Worm (Caenorhabditis elegans) whole organism, early embryonic: ENCODE data around the gene Y73B6BL.288.

ENCODE experiments used
- B0310.2 ChIP-seq: sonication (generic microtip); optimal IDR thresholded peaks from 2 replicates; lab custom pipeline; 2016; ENCODE audit warnings: mild to moderate bottlenecking, missing genetic modification characterization, missing compliant biosample characterization
- F13C5.2 ChIP-seq: sonication (generic microtip); optimal IDR thresholded peaks from 2 replicates; lab custom pipeline; 2017; ENCODE audit warnings: mild to moderate bottlenecking, missing genetic modification characterization, inconsistent platforms, missing compliant biosample characterization
- aly-1 ChIP-seq: sonication (generic microtip); optimal IDR thresholded peaks from 2 replicates; lab custom pipeline; 2016; ENCODE audit warnings: missing genetic modification characterization, missing compliant biosample characterization
- ama-1 ChIP-seq: fragments of 150-350 bp; optimal IDR thresholded peaks from 2 replicates; lab custom pipeline; 2014
- ceh-13 ChIP-seq: fragments of 200-800 bp; sonication (Bioruptor generic); optimal IDR thresholded peaks from 2 replicates; lab custom pipeline; 2018; ENCODE audit warnings: mild to moderate bottlenecking, missing genetic modification characterization, missing compliant biosample characterization
- ceh-36 ChIP-seq: sonication (generic microtip); optimal IDR thresholded peaks from 2 replicates; lab custom pipeline; 2016; ENCODE audit warnings: missing genetic modification characterization, inconsistent platforms, missing compliant biosample characterization
- ets-7 ChIP-seq: sonication (generic microtip); optimal IDR thresholded peaks from 2 replicates; lab custom pipeline; 2016; ENCODE audit warnings: missing genotype, missing genetic modification characterization, missing compliant biosample characterization
- flt-1 ChIP-seq: fragments of 200-800 bp; sonication (Bioruptor generic); IDR thresholded peaks from 2 replicates; pipeline ENCODE4 v1.3.6; 2022; ENCODE audit warnings: missing genetic modification characterization, missing compliant biosample characterization
- hmbx-1 ChIP-seq: sonication (generic microtip); optimal IDR thresholded peaks from 2 replicates; lab custom pipeline; 2016; ENCODE audit warnings: mild to moderate bottlenecking, missing genetic modification characterization, missing compliant biosample characterization
- hmg-4 ChIP-seq: fragments of 200-800 bp; sonication (Bioruptor generic); optimal IDR thresholded peaks from 2 replicates; lab custom pipeline; 2018; ENCODE audit warnings: mild to moderate bottlenecking, missing genetic modification characterization, missing compliant biosample characterization
- hnd-1 ChIP-seq: sonication (generic microtip); optimal IDR thresholded peaks from 2 replicates; lab custom pipeline; 2016; ENCODE audit warnings: missing genetic modification characterization, missing compliant biosample characterization
- pes-1 ChIP-seq: fragments of 200-800 bp; sonication (Bioruptor generic); IDR thresholded peaks from 2 replicates; pipeline ENCODE4 v1.3.6; 2022; ENCODE audit warnings: missing genetic modification reagents, missing genetic modification characterization, missing compliant biosample characterization
- scrt-1 ChIP-seq: fragments of 200-800 bp; sonication (Bioruptor generic); IDR thresholded peaks from 2 replicates; pipeline ENCODE4 v1.3.6; 2022; ENCODE audit warnings: missing genetic modification characterization, missing compliant biosample characterization
- sea-1 ChIP-seq: fragments of 200-800 bp; sonication (Bioruptor generic); conservative IDR thresholded peaks from 2 replicates; pipeline ENCODE4 v1.3.6; 2022; ENCODE audit warnings: missing genetic modification characterization, missing compliant biosample characterization
- tbx-11 ChIP-seq: fragments of 200-800 bp; sonication (Bioruptor generic); IDR thresholded peaks from 2 replicates; pipeline ENCODE4 v1.3.6; 2022; ENCODE audit warnings: missing genetic modification characterization, missing compliant biosample characterization
- tbx-37 ChIP-seq: fragments of 200-800 bp; sonication (Bioruptor generic); conservative IDR thresholded peaks from 2 replicates; pipeline ENCODE4 v1.3.6; 2022; ENCODE audit warnings: missing genetic modification reagents, missing genetic modification characterization, missing compliant biosample characterization
- tra-4 ChIP-seq: sonication (generic microtip); optimal IDR thresholded peaks from 2 replicates; lab custom pipeline; 2017; ENCODE audit warnings: missing genetic modification characterization, missing compliant biosample characterization

Y73B6BL.288 gene

DNA sequence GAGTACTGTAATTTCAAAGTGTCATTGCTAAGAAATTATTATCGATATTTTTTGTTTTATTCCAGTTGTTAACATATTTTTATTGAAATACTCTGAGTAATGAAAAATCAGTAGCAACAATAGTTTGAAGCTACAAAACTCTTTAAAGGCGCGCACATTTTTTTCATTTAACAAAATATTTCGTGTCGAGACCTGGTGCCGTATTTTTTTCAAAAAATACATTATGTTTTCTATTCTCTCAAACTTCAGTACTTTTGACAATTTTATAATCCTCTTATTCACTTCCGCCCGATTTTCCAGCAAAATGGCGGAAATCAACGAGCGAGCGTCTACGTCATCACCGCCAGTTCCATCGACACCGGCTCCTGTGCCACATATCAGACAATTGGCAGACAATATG lies 8.4 kb downstream of the Y73B6BL.288 start, which contains the start of gene blos-2:
Gene blos-2, plus strand, starts transcription at position 301 of the 400 bp plus-strand sequence.
- TF ChIP-seq sea-1, result no peak
- no peak for TF ChIP-seq pes-1 (GFP tag; lab: Robert Waterston, UW)
- TF ChIP-seq tra-4 (tag; lab: Kevin White, UChicago), result no peak
- no peak for TF ChIP-seq ets-7 (tag; lab: Kevin White, UChicago)
- TF ChIP-seq scrt-1 (GFP tag; lab: Robert Waterston, UW), result no peak
- TF ChIP-seq ama-1 (lab: Kevin White, UChicago), result no peak
- no peak for TF ChIP-seq ceh-36 (tag; lab: Kevin White, UChicago)
- TF ChIP-seq tbx-11, result no peak
- TF ChIP-seq F13C5.2 (tag; lab: Kevin White, UChicago), result no peak
- TF ChIP-seq aly-1 (tag; lab: Kevin White, UChicago), result no peak
- no peak for TF ChIP-seq hmg-4 (GFP tag; lab: Kevin White, UChicago)
- TF ChIP-seq ceh-13 (GFP tag; lab: Kevin White, UChicago), result no peak
- no peak for TF ChIP-seq hnd-1 (tag; lab: Kevin White, UChicago)
- no peak for TF ChIP-seq B0310.2 (tag; lab: Kevin White, UChicago)
- TF ChIP-seq tbx-37, result no peak
- TF ChIP-seq hmbx-1, result no peak
- no peak for TF ChIP-seq flt-1

DNA sequence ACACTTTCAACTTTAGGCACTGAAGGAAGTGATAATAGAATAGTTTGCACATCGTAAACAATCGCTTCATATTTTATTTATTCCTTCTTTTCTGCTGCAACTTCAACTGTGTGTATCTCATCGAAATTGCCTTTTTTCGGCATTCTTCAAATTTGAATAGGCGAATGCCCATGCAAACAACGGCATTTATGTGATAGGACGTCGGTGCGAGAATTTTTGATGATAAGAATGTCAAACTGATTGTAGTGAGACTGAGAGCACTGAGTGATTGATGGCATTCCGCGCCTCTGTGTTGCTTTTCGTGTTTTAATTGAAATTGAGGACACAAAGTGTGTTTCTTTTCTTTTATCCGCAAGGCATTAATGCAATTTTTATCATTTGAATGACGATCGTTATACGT lies 11.5 kb downstream of the Y73B6BL.288 start:
- TF ChIP-seq flt-1 (no peak), aly-1 (tag; lab: Kevin White, UChicago) (no peak), scrt-1 (GFP tag; lab: Robert Waterston, UW) (no peak), tra-4 (tag; lab: Kevin White, UChicago) (no peak), ama-1 (lab: Kevin White, UChicago) (no peak), hmg-4 (GFP tag; lab: Kevin White, UChicago) (no peak)

DNA sequence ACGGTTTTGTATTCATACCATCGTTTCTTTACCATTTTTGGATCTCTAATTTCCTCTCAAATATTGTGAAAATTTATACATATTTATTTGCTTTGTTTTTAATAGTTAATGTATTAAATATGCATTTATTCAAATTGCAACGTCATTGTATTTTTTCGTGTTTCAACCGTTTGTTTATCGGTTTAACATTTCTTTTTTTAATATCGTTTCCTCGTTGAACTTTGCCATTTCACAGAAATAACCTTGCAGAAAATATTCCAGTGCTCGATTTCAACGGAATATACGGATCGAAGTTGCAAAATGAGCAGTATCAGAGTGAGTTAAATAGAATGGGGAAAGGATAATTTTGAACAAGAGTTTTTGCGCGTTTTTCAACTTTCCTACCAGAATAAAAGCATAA lies 13.0 kb downstream of the Y73B6BL.288 start, which contains the start of gene seu-1:
Gene seu-1, plus strand, starts transcription at position 301 of the 400 bp plus-strand sequence.
- TF ChIP-seq hnd-1 (tag; lab: Kevin White, UChicago), result no peak
- no peak for TF ChIP-seq hmbx-1
- TF ChIP-seq tbx-11, result no peak

- no peak for TF ChIP-seq tra-4 (tag; lab: Kevin White, UChicago)
- TF ChIP-seq ets-7 (tag; lab: Kevin White, UChicago), result no peak
Observed at ce11 chrIV:6328198-6328597, 14.1 kb downstream of the Y73B6BL.288 start.

- no peak for TF ChIP-seq F13C5.2 (tag; lab: Kevin White, UChicago)
- TF ChIP-seq pes-1 (GFP tag; lab: Robert Waterston, UW), result no peak
- no peak for TF ChIP-seq ceh-13 (GFP tag; lab: Kevin White, UChicago)
- no peak for TF ChIP-seq aly-1 (tag; lab: Kevin White, UChicago)
- TF ChIP-seq tra-4 (tag; lab: Kevin White, UChicago), result no peak
- no peak for TF ChIP-seq hmbx-1
- no peak for TF ChIP-seq hmg-4 (GFP tag; lab: Kevin White, UChicago)
- no peak for TF ChIP-seq scrt-1 (GFP tag; lab: Robert Waterston, UW)
- no peak for TF ChIP-seq sea-1
- no peak for TF ChIP-seq tbx-37
- TF ChIP-seq ceh-36 (tag; lab: Kevin White, UChicago), result no peak
- TF ChIP-seq ama-1 (lab: Kevin White, UChicago), result no peak
- no peak for TF ChIP-seq ets-7 (tag; lab: Kevin White, UChicago)
Observed at ce11 chrIV:6327363-6328015, 14.8 kb downstream of the Y73B6BL.288 start.

DNA sequence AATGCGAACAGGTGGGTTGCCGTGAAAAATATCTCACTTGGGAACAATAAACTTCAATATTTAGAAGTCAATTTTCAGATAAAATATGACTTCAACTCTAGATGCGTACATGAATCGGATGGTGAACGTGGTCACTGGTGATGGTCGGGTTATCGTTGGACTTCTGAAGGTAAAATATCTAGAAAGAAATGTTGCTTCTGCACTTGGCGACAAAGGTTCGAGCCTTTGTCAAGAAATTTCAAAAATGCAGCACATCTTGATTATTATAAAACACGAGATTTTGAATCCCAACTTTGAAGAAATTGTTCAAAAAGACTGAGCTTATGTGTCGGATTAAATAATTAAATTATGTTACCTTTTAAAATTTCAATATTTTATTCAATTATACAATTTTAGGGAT lies 15.9 kb downstream of the Y73B6BL.288 start, which contains the start of gene lsm-8:
Gene lsm-8, plus strand, starts transcription at position 79 of the 400 bp plus-strand sequence.
- TF ChIP-seq hmbx-1, result no peak
- no peak for TF ChIP-seq F13C5.2 (tag; lab: Kevin White, UChicago)
- TF ChIP-seq tra-4 (tag; lab: Kevin White, UChicago), result no peak
- TF ChIP-seq sea-1, result no peak
- no peak for TF ChIP-seq hnd-1 (tag; lab: Kevin White, UChicago)
- no peak for TF ChIP-seq flt-1
- no peak for TF ChIP-seq hmg-4 (GFP tag; lab: Kevin White, UChicago)
- no peak for TF ChIP-seq ama-1 (lab: Kevin White, UChicago)

DNA sequence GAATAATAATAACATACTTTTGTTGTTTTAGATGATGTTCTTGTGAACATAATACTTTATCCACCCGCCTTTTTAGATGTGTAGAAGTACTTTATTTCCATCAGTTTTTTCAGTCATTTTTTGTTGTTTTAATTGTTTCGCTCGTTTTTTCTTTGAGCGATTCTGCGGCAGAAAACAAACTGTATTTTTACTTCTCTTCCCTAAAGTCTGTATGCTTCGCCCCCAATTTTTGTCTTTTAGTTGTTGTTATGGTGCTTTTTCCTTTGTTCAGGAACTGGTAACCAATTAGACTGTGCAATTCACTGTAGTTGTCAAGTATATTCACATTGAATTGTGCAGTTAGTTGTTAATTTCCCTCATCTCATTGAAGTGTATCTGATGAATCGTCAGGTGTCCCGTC lies 16.6 kb downstream of the Y73B6BL.288 start:
- TF ChIP-seq ceh-36 (tag; lab: Kevin White, UChicago), result no peak

DNA sequence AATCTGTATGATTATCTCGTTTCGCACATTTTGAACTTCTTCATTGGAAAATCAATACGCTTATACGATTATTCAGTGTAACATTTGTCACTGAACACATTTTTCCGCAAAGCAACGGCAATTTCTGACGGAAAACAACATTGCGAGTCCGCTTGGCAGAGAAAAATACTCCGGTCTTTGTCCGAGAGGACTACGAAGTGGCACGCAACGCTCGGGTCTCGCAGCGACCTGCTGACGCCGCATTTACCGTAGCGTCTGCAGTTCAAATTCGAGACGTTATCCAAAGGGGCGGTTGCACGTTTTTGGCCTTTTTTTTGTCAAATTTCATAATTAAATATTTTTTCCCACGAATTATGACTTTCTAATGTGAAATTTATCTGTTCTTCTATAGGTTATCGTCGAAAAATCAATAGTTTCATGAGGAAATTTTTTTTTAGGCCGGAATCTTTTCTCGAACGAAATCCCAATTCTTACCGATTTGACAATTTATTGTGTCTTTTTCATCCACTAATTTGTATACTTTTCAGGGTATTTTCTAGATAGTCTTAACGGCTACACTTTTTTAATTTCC lies 18.6 kb downstream of the Y73B6BL.288 start, which contains the start of gene sqd-1:
Gene sqd-1, plus strand, starts transcription at position 521 of the 571 bp plus-strand sequence.
- TF ChIP-seq tbx-37, result peak; percentile 54; the same call in 1 of the 2 replicates
- TF ChIP-seq flt-1, result peak; percentile 63; the same call in 1 of the 2 replicates
- TF ChIP-seq aly-1 (tag; lab: Kevin White, UChicago), result no peak
- TF ChIP-seq ceh-36 (tag; lab: Kevin White, UChicago), result no peak
- TF ChIP-seq hmg-4 (GFP tag; lab: Kevin White, UChicago), result peak; percentile 73
- TF ChIP-seq F13C5.2 (tag; lab: Kevin White, UChicago), result peak; percentile 80
- TF ChIP-seq pes-1 (GFP tag; lab: Robert Waterston, UW), result peak; percentile 54; the same call in 1 of the 2 replicates
- TF ChIP-seq tbx-11, result peak; percentile 49; the same call in 1 of the 2 replicates
